Worm (Caenorhabditis elegans) whole organism, L1 larva: ENCODE results near the gene ragc-1.

Experiments used
- C04F5.9 ChIP-seq: sonication (generic microtip); optimal IDR thresholded peaks from 2 replicates; lab custom pipeline; 2016; ENCODE audit warnings: missing genetic modification characterization, missing compliant biosample characterization
- Y116A8C.19 ChIP-seq: sonication (generic microtip); optimal IDR thresholded peaks from 2 replicates; lab custom pipeline; 2016; ENCODE audit warnings: missing compliant biosample characterization, missing genetic modification characterization, borderline replicate concordance
- alr-1 ChIP-seq: fragments of 200-800 bp; sonication (Bioruptor generic); optimal IDR thresholded peaks from 2 replicates; lab custom pipeline; 2018; ENCODE audit warnings: borderline replicate concordance, mild to moderate bottlenecking, missing genetic modification characterization, missing compliant biosample characterization
- aly-2 ChIP-seq: fragments of 150-350 bp; optimal IDR thresholded peaks from 2 replicates; lab custom pipeline; 2014; ENCODE audit warnings: missing biosample characterization, missing genetic modification characterization
- ceh-8 ChIP-seq: fragments of 200-800 bp; sonication (Bioruptor generic); optimal IDR thresholded peaks from 2 replicates; lab custom pipeline; 2018; ENCODE audit warnings: mild to moderate bottlenecking, missing genetic modification characterization, moderate library complexity, missing compliant biosample characterization
- ceh-90 ChIP-seq: sonication (generic microtip); optimal IDR thresholded peaks from 2 replicates; lab custom pipeline; 2016; ENCODE audit warnings: missing genetic modification characterization, missing compliant biosample characterization
- dpl-1 ChIP-seq, 3 experiments: fragments of 150-350 bp in 2 of 3; sonication (generic microtip) in 1 of 3; optimal IDR thresholded peaks; 2 replicates each; lab custom pipeline; 2014 to 2017; ENCODE audit warnings: missing biosample characterization in 3 of 3, missing genetic modification characterization in 3 of 3, missing genetic modification reagents in 3 of 3
- efl-1 ChIP-seq, 4 experiments: fragments of 150-350 bp; optimal IDR thresholded peaks in 3 of 4; peaks in 1 of 4; 1 replicate in 1 of 4; 2 replicates in 3 of 4; lab custom pipeline; 2014; ENCODE audit warnings: missing biosample characterization in 2 of 4, missing genetic modification characterization in 2 of 4, missing genetic modification reagents in 2 of 4
- egl-13 ChIP-seq: sonication (generic microtip); optimal IDR thresholded peaks from 2 replicates; lab custom pipeline; 2016; ENCODE audit warnings: missing genotype, missing genetic modification reagents, missing genetic modification characterization, missing compliant biosample characterization
- hlh-4 ChIP-seq: sonication (generic microtip); optimal IDR thresholded peaks from 2 replicates; lab custom pipeline; 2016; ENCODE audit warnings: mild to moderate bottlenecking, missing genetic modification characterization, missing compliant biosample characterization
- irx-1 ChIP-seq: sonication (generic microtip); optimal IDR thresholded peaks from 2 replicates; lab custom pipeline; 2016; ENCODE audit warnings: missing genetic modification characterization, missing compliant biosample characterization
- isw-1 ChIP-seq: fragments of 200-800 bp; sonication (Bioruptor generic); IDR thresholded peaks from 2 replicates; pipeline ENCODE4 v1.3.6; 2022; ENCODE audit warnings: missing genetic modification characterization, missing compliant biosample characterization
- lin-13 ChIP-seq: fragments of 150-350 bp; optimal IDR thresholded peaks from 2 replicates; lab custom pipeline; 2014; ENCODE audit warnings: missing biosample characterization, missing genetic modification reagents, missing genetic modification characterization
- lin-14 ChIP-seq: fragments of 200-800 bp; sonication (Bioruptor generic); optimal IDR thresholded peaks from 2 replicates; lab custom pipeline; 2018; ENCODE audit warnings: mild to moderate bottlenecking, missing genetic modification characterization, moderate library complexity, missing compliant biosample characterization
- lin-35 ChIP-seq, 2 experiments: fragments of 150-350 bp; optimal IDR thresholded peaks; 2 replicates each; lab custom pipeline; 2014; ENCODE audit warnings: missing biosample characterization in 2 of 2, missing genetic modification characterization in 2 of 2, missing genetic modification reagents in 2 of 2
- nhr-12 ChIP-seq: sonication (generic microtip); optimal IDR thresholded peaks from 2 replicates; lab custom pipeline; 2017; ENCODE audit warnings: missing biosample characterization, missing genetic modification characterization
- nhr-237 ChIP-seq: fragments of 150-350 bp; optimal IDR thresholded peaks from 2 replicates; lab custom pipeline; 2014; ENCODE audit warnings: missing biosample characterization, missing genetic modification characterization
- nhr-47 ChIP-seq: sonication (generic microtip); optimal IDR thresholded peaks from 2 replicates; lab custom pipeline; 2016; ENCODE audit warnings: mild to moderate bottlenecking, missing genetic modification characterization, moderate library complexity, missing compliant biosample characterization
- nhr-76 ChIP-seq: sonication (generic microtip); optimal IDR thresholded peaks from 2 replicates; lab custom pipeline; 2017; ENCODE audit warnings: missing biosample characterization, missing genetic modification characterization
- nhr-85 ChIP-seq: sonication (generic microtip); peaks from one replicate; lab custom pipeline; 2016; ENCODE audit warnings: missing genetic modification characterization, inconsistent platforms, missing compliant biosample characterization
- nhr-90 ChIP-seq: sonication (generic microtip); optimal IDR thresholded peaks from 2 replicates; lab custom pipeline; 2016; ENCODE audit warnings: mild to moderate bottlenecking, missing genetic modification characterization, missing compliant biosample characterization; ENCODE audit not compliant: poor library complexity
- pax-3 ChIP-seq: fragments of 200-800 bp; sonication (Bioruptor generic); optimal IDR thresholded peaks from 2 replicates; lab custom pipeline; 2018; ENCODE audit warnings: mild to moderate bottlenecking, missing genetic modification characterization, moderate library complexity, missing compliant biosample characterization
- pqm-1 ChIP-seq: sonication (generic microtip); optimal IDR thresholded peaks from 3 replicates; lab custom pipeline; 2017; ENCODE audit warnings: missing biosample characterization, missing genetic modification characterization
- snu-23 ChIP-seq: sonication (generic microtip); optimal IDR thresholded peaks from 2 replicates; lab custom pipeline; 2016; ENCODE audit warnings: missing genetic modification characterization, missing compliant biosample characterization
- sup-37 ChIP-seq: fragments of 200-800 bp; sonication (Bioruptor generic); optimal IDR thresholded peaks from 2 replicates; lab custom pipeline; 2018; ENCODE audit warnings: mild to moderate bottlenecking, missing genetic modification characterization, missing compliant biosample characterization
- unc-30 ChIP-seq: sonication (generic microtip); optimal IDR thresholded peaks from 2 replicates; lab custom pipeline; 2017; ENCODE audit warnings: missing biosample characterization, missing genetic modification characterization
- xbp-1 ChIP-seq: sonication (generic microtip); optimal IDR thresholded peaks from 2 replicates; lab custom pipeline; 2016; ENCODE audit warnings: missing genetic modification characterization, missing compliant biosample characterization

ragc-1 gene

ce11 chrIV:11565022-11565421 is 39.7 kb downstream of the ragc-1 start:
- TF ChIP-seq ceh-8 (GFP tag; lab: Kevin White, UChicago) (peak; percentile 41), lin-13 (GFP tag; lab: Kevin White, UChicago) (no peak), pqm-1 (tag; lab: Kevin White, UChicago) (no peak), nhr-90 (no peak), lin-35 (GFP tag; optimal IDR thresholded peaks at IDR 0.05; lab: Kevin White, UChicago) (no peak), alr-1 (tag; lab: Kevin White, UChicago) (peak; percentile 19), efl-1 (optimal IDR thresholded peaks at IDR 0.05; lab: Kevin White, UChicago) (no peak), efl-1 (GFP tag; optimal IDR thresholded peaks at IDR 0.05 in 1 of 2; lab: Kevin White, UChicago) (peak in 1 of 2 experiments; percentile 78), hlh-4 (tag; lab: Kevin White, UChicago) (no peak)

ce11 chrIV:11563090-11563489 is 41.6 kb downstream of the ragc-1 start:
- TF ChIP-seq pax-3 (tag; lab: Kevin White, UChicago): no peak
- TF ChIP-seq xbp-1: no peak
- TF ChIP-seq ceh-8 (GFP tag; lab: Kevin White, UChicago): no peak
- TF ChIP-seq dpl-1 (GFP tag; optimal IDR thresholded peaks at IDR 0.05; lab: Kevin White, UChicago): no peak
- no peak for TF ChIP-seq snu-23 (GFP tag; lab: Kevin White, UChicago)
- TF ChIP-seq nhr-12 (tag; lab: Kevin White, UChicago): no peak
- TF ChIP-seq Y116A8C.19 (tag; lab: Kevin White, UChicago): no peak
- no peak for TF ChIP-seq nhr-237 (tag; lab: Kevin White, UChicago)
- TF ChIP-seq hlh-4 (tag; lab: Kevin White, UChicago): no peak
- TF ChIP-seq C04F5.9: no peak
- no peak for TF ChIP-seq alr-1 (tag; lab: Kevin White, UChicago)
- no peak for TF ChIP-seq isw-1 (GFP tag; lab: Robert Waterston, UW)
- no peak for TF ChIP-seq nhr-90
- TF ChIP-seq sup-37 (GFP tag; lab: Kevin White, UChicago): no peak
- no peak for TF ChIP-seq ceh-90
- no peak for TF ChIP-seq nhr-47 (tag; lab: Kevin White, UChicago)
- no peak for TF ChIP-seq unc-30 (tag; lab: Kevin White, UChicago)

ce11 chrIV:11561677-11562076 is 43.1 kb downstream of the ragc-1 start, which contains the start of gene F12F6.7:
Gene F12F6.7 (minus strand): TSS chrIV:11561833.
- TF ChIP-seq nhr-85 (tag; lab: Kevin White, UChicago): peak; percentile 20
- TF ChIP-seq lin-35 (GFP tag; optimal IDR thresholded peaks at IDR 0.05; lab: Kevin White, UChicago): peak in 1 of 2 experiments; percentile 63
- TF ChIP-seq efl-1 (optimal IDR thresholded peaks at IDR 0.05; lab: Kevin White, UChicago): peak; percentile 40 to 67
- TF ChIP-seq efl-1 (GFP tag; optimal IDR thresholded peaks at IDR 0.05 in 1 of 2; lab: Kevin White, UChicago): peak; percentile 55 to 91
- TF ChIP-seq nhr-76 (tag; lab: Kevin White, UChicago): no peak
- no peak for TF ChIP-seq egl-13 (tag; lab: Kevin White, UChicago)
- TF ChIP-seq lin-14 (GFP tag; lab: Kevin White, UChicago): no peak
- no peak for TF ChIP-seq irx-1 (tag; lab: Kevin White, UChicago)
- TF ChIP-seq aly-2 (tag; lab: Kevin White, UChicago): peak; percentile 83
- TF ChIP-seq dpl-1 (GFP tag; optimal IDR thresholded peaks at IDR 0.05; lab: Kevin White, UChicago): peak in 2 of 3 experiments; percentile 53 to 74
